Worm (Caenorhabditis elegans) whole organism, late embryonic: ENCODE data around the gene rps-27.

ENCODE experiments used
- C38D4.7 ChIP-seq: fragments of 200-800 bp; sonication (Bioruptor generic); optimal IDR thresholded peaks from 2 replicates; lab custom pipeline; 2018; ENCODE audit warnings: mild to moderate bottlenecking, missing genetic modification characterization, moderate library complexity, missing compliant biosample characterization
- F13H6.1 ChIP-seq: sonication (generic microtip); optimal IDR thresholded peaks from 2 replicates; lab custom pipeline; 2016; ENCODE audit warnings: missing genetic modification characterization, missing compliant biosample characterization
- ama-1 ChIP-seq: fragments of 150-350 bp; optimal IDR thresholded peaks from 2 replicates; lab custom pipeline; 2014
- ceh-30 ChIP-seq: fragments of 150-350 bp; optimal IDR thresholded peaks from 2 replicates; lab custom pipeline; 2014; ENCODE audit warnings: missing biosample characterization, missing genetic modification characterization
- ceh-45 ChIP-seq: fragments of 200-800 bp; sonication (Bioruptor generic); IDR thresholded peaks from 2 replicates; pipeline ENCODE4 v1.3.6; 2022; ENCODE audit warnings: missing genetic modification reagents, missing genetic modification characterization, missing compliant biosample characterization
- ceh-9 ChIP-seq: sonication (generic microtip); optimal IDR thresholded peaks from 2 replicates; lab custom pipeline; 2016; ENCODE audit warnings: mild to moderate bottlenecking, missing genetic modification characterization, inconsistent platforms, missing compliant biosample characterization
- che-1 ChIP-seq: sonication (generic microtip); optimal IDR thresholded peaks from 2 replicates; lab custom pipeline; 2016; ENCODE audit warnings: mild to moderate bottlenecking, missing genetic modification characterization, missing compliant biosample characterization
- elt-4 ChIP-seq: sonication (generic microtip); optimal IDR thresholded peaks from 2 replicates; lab custom pipeline; 2016; ENCODE audit warnings: missing genetic modification characterization, missing compliant biosample characterization
- fkh-10 ChIP-seq: fragments of 150-350 bp; optimal IDR thresholded peaks from 2 replicates; lab custom pipeline; 2014; ENCODE audit warnings: missing biosample characterization, missing genetic modification reagents, missing genetic modification characterization
- mec-3 ChIP-seq: sonication (generic microtip); optimal IDR thresholded peaks from 2 replicates; lab custom pipeline; 2016; ENCODE audit warnings: borderline replicate concordance, missing genetic modification characterization, missing compliant biosample characterization
- nhr-11 ChIP-seq: fragments of 150-350 bp; optimal IDR thresholded peaks from 2 replicates; lab custom pipeline; 2014; ENCODE audit warnings: missing biosample characterization, missing genetic modification characterization
- pha-4 ChIP-seq: fragments of 150-350 bp; optimal IDR thresholded peaks from 2 replicates; lab custom pipeline; 2018; ENCODE audit warnings: missing biosample characterization, missing genetic modification reagents, missing genetic modification characterization
- tbx-2 ChIP-seq: sonication (generic microtip); optimal IDR thresholded peaks from 2 replicates; lab custom pipeline; 2016; ENCODE audit warnings: missing genetic modification characterization, missing compliant biosample characterization

DNA sequence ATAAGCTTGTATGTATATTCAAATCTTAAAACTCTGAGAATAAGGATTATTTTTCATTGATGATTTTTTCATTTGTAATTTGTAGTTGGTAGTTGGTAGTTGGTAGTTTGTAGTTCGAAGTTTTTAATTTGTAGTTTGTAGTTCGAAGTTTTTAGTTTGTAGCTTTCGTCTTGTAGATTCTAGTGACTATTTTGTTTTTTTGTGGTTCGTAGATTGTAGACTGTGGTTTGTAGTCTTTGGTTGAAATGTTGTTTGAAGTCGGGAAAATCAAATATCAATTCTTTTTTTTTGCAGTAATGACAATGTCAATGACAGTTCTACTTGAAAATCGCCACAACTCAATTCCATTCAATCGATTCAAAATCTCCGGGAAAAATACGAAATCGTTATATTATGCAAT, 41.8 kb upstream of the rps-27 start:
- TF ChIP-seq ceh-45 (no peak), pha-4 (no peak), che-1 (no peak), elt-4 (tag; lab: Kevin White, UChicago) (no peak), fkh-10 (GFP tag; lab: Kevin White, UChicago) (no peak), mec-3 (no peak), tbx-2 (tag; lab: Kevin White, UChicago) (no peak), F13H6.1 (tag; lab: Kevin White, UChicago) (no peak), ama-1 (no peak), ceh-30 (tag; lab: Kevin White, UChicago) (no peak), nhr-11 (tag; lab: Kevin White, UChicago) (no peak), C38D4.7 (GFP tag; lab: Kevin White, UChicago) (no peak), ceh-9 (tag; lab: Kevin White, UChicago) (no peak)
